Fruit fly (Drosophila melanogaster) whole organism, adult: Measurements from ENCODE around the gene ps.

Experiments used
- CG11617 ChIP-seq: fragments of 200-800 bp; sonication (Bioruptor generic); optimal IDR thresholded peaks from 2 replicates; lab custom pipeline; 2017; ENCODE audit warnings: mild to moderate bottlenecking, missing biosample characterization, missing genetic modification reagents, missing genetic modification characterization
- CG12768 ChIP-seq: fragments of 200-800 bp; sonication (Bioruptor generic); optimal IDR thresholded peaks from 2 replicates; lab custom pipeline; 2017; ENCODE audit warnings: missing biosample characterization, missing genetic modification characterization, mild to moderate bottlenecking, moderate library complexity, missing genetic modification reagents
- CG14711 ChIP-seq: fragments of 200-800 bp; sonication (Bioruptor generic); optimal IDR thresholded peaks from 2 replicates; lab custom pipeline; 2018; ENCODE audit warnings: missing biosample characterization, mild to moderate bottlenecking, missing genetic modification characterization, moderate library complexity
- CG1620 ChIP-seq: fragments of 200-800 bp; sonication (Bioruptor generic); optimal IDR thresholded peaks from 2 replicates; lab custom pipeline; 2016; ENCODE audit warnings: missing biosample characterization, missing genetic modification characterization
- CG33017 ChIP-seq: fragments of 200-800 bp; sonication (Bioruptor generic); optimal IDR thresholded peaks from 2 replicates; lab custom pipeline; 2018; ENCODE audit warnings: missing biosample characterization, mild to moderate bottlenecking, missing genetic modification characterization, moderate library complexity
- CG5204 ChIP-seq: fragments of 200-800 bp; sonication (Bioruptor generic); optimal IDR thresholded peaks from 2 replicates; lab custom pipeline; 2016; ENCODE audit warnings: missing biosample characterization, missing genetic modification characterization
- CG7045 ChIP-seq: fragments of 200-800 bp; sonication (Bioruptor generic); optimal IDR thresholded peaks from 2 replicates; lab custom pipeline; 2017; ENCODE audit warnings: missing biosample characterization, mild to moderate bottlenecking, missing genetic modification characterization
- CG7101 ChIP-seq: fragments of 200-800 bp; sonication (Bioruptor generic); optimal IDR thresholded peaks from 2 replicates; lab custom pipeline; 2018; ENCODE audit warnings: missing biosample characterization, mild to moderate bottlenecking, missing genetic modification characterization, moderate library complexity
- Clk ChIP-seq: fragments of 200-800 bp; sonication (Bioruptor generic); optimal IDR thresholded peaks from 2 replicates; lab custom pipeline; 2017; ENCODE audit warnings: missing biosample characterization, missing genetic modification characterization
- Crg-1 ChIP-seq: fragments of 200-800 bp; sonication (Bioruptor generic); optimal IDR thresholded peaks from 2 replicates; lab custom pipeline; 2016; ENCODE audit warnings: missing biosample characterization, missing genetic modification characterization
- Hr96 ChIP-seq: fragments of 200-800 bp; sonication (Bioruptor generic); optimal IDR thresholded peaks from 2 replicates; lab custom pipeline; 2016; ENCODE audit warnings: missing biosample characterization, missing genetic modification characterization
- Mnt ChIP-seq: fragments of 200-800 bp; sonication (Bioruptor generic); optimal IDR thresholded peaks from 2 replicates; lab custom pipeline; 2016; ENCODE audit warnings: missing biosample characterization, mild to moderate bottlenecking, missing genetic modification characterization
- bab1 ChIP-seq: fragments of 200-800 bp; sonication (Bioruptor generic); optimal IDR thresholded peaks from 3 replicates; lab custom pipeline; 2019; ENCODE audit warnings: missing biosample characterization, mild to moderate bottlenecking, missing genetic modification characterization, moderate library complexity
- cic ChIP-seq: fragments of 200-800 bp; sonication (Bioruptor generic); optimal IDR thresholded peaks from 2 replicates; lab custom pipeline; 2017; ENCODE audit warnings: missing biosample characterization, mild to moderate bottlenecking, missing genetic modification characterization, moderate library complexity
- cnc ChIP-seq, 2 experiments: fragments of >200 bp; optimal IDR thresholded peaks; 2 replicates each; lab custom pipeline; 2017
- kay ChIP-seq: fragments of 200-800 bp; sonication (Bioruptor generic); peaks from one replicate; lab custom pipeline; 2016; ENCODE audit warnings: missing biosample characterization, missing genetic modification characterization, borderline replicate concordance
- ovo ChIP-seq: fragments of 200-800 bp; sonication (Bioruptor generic); optimal IDR thresholded peaks from 2 replicates; lab custom pipeline; 2016; ENCODE audit warnings: missing biosample characterization, missing genetic modification characterization
- pad ChIP-seq: fragments of 200-800 bp; sonication (Bioruptor generic); optimal IDR thresholded peaks from 3 replicates; lab custom pipeline; 2017; ENCODE audit warnings: missing biosample characterization, missing genetic modification characterization, mild to moderate bottlenecking, moderate library complexity, missing genetic modification reagents
- tj ChIP-seq: fragments of 200-800 bp; sonication (Bioruptor generic); optimal IDR thresholded peaks from 3 replicates; lab custom pipeline; 2017; ENCODE audit warnings: missing biosample characterization, mild to moderate bottlenecking, missing genetic modification characterization, moderate library complexity
- toe ChIP-seq: fragments of 200-800 bp; sonication (Bioruptor generic); optimal IDR thresholded peaks from 2 replicates; lab custom pipeline; 2016; ENCODE audit warnings: missing biosample characterization, missing genetic modification characterization

Gene ps

dm6 chr3R:9435898-9436297 is 18.2 kb downstream of the ps start:
- no peak for TF ChIP-seq cic (GFP tag; lab: Kevin White, UChicago)
- no peak for TF ChIP-seq CG12768
- TF ChIP-seq CG33017 (tag; lab: Kevin White, UChicago): no peak
- no peak for TF ChIP-seq kay (GFP tag; lab: Kevin White, UChicago)
- TF ChIP-seq pad (GFP tag; lab: Kevin White, UChicago): no peak
- no peak for TF ChIP-seq CG11617 (GFP tag; lab: Kevin White, UChicago)
- TF ChIP-seq ovo (GFP tag; lab: Kevin White, UChicago): no peak
- no peak for TF ChIP-seq CG7101 (tag; lab: Kevin White, UChicago)
- TF ChIP-seq CG1620 (GFP tag; lab: Kevin White, UChicago): no peak
- no peak for TF ChIP-seq Crg-1 (GFP tag; lab: Kevin White, UChicago)
- TF ChIP-seq Mnt (GFP tag; lab: Kevin White, UChicago): no peak
- TF ChIP-seq Hr96: no peak
- TF ChIP-seq tj: no peak

DNA sequence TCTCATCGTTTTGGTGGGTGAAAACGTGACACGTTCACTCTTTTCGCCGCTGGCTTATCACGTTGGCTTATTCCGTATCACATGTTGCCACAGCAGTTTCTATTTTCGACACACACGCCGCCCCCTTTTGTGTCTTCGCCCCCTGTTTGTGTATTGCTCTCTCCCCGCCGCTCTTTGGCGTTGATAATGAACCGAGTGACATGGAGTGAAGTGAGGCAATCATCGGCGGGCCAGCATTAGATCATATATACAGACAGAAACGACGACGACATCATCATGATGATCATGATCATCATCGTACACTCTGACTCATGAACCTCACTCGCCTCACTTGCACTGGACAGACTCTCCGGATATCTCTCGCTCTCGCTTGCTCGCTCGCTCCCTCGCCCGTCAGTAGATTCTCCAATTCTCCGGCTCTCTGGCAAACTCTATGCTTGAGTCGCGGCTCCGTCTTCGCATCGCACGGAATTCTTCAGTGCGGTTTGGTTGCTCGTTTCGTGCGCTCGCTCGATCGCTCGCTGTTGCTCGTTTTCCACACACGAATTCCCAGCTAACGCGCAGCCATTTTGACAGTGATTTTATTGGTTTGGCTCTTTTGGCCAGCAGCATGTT is 18.7 kb downstream of the ps start:
- TF ChIP-seq CG33017 (tag; lab: Kevin White, UChicago) (no peak), ovo (GFP tag; lab: Kevin White, UChicago) (no peak), CG14711 (tag; lab: Kevin White, UChicago) (no peak), Mnt (GFP tag; lab: Kevin White, UChicago) (peak; percentile 17), Crg-1 (GFP tag; lab: Kevin White, UChicago) (no peak), CG11617 (GFP tag; lab: Kevin White, UChicago) (no peak), cic (GFP tag; lab: Kevin White, UChicago) (no peak), pad (GFP tag; lab: Kevin White, UChicago) (no peak), CG7101 (tag; lab: Kevin White, UChicago) (no peak), toe (GFP tag; lab: Kevin White, UChicago) (no peak), Clk (no peak), CG7045 (GFP tag; lab: Kevin White, UChicago) (no peak), kay (GFP tag; lab: Kevin White, UChicago) (no peak), CG12768 (peak; percentile 26), bab1 (GFP tag; lab: Kevin White, UChicago) (peak; percentile 9), tj (no peak), CG5204 (no peak), Hr96 (no peak), cnc (optimal IDR thresholded peaks at IDR 0.05; lab: Kevin White, UChicago) (no peak)

dm6 chr3R:9437618-9438017 is 19.9 kb downstream of the ps start:
- no peak for TF ChIP-seq pad (GFP tag; lab: Kevin White, UChicago)
- TF ChIP-seq CG33017 (tag; lab: Kevin White, UChicago): no peak
- TF ChIP-seq CG5204: no peak
- no peak for TF ChIP-seq tj
- TF ChIP-seq Crg-1 (GFP tag; lab: Kevin White, UChicago): no peak
- TF ChIP-seq kay (GFP tag; lab: Kevin White, UChicago): no peak
- TF ChIP-seq Mnt (GFP tag; lab: Kevin White, UChicago): no peak
- no peak for TF ChIP-seq Clk
- no peak for TF ChIP-seq cic (GFP tag; lab: Kevin White, UChicago)
- no peak for TF ChIP-seq CG1620 (GFP tag; lab: Kevin White, UChicago)
- no peak for TF ChIP-seq CG14711 (tag; lab: Kevin White, UChicago)
- TF ChIP-seq CG11617 (GFP tag; lab: Kevin White, UChicago): no peak
- no peak for TF ChIP-seq toe (GFP tag; lab: Kevin White, UChicago)
- no peak for TF ChIP-seq cnc (optimal IDR thresholded peaks at IDR 0.05; lab: Kevin White, UChicago)
- TF ChIP-seq bab1 (GFP tag; lab: Kevin White, UChicago): no peak
- no peak for TF ChIP-seq ovo (GFP tag; lab: Kevin White, UChicago)

DNA sequence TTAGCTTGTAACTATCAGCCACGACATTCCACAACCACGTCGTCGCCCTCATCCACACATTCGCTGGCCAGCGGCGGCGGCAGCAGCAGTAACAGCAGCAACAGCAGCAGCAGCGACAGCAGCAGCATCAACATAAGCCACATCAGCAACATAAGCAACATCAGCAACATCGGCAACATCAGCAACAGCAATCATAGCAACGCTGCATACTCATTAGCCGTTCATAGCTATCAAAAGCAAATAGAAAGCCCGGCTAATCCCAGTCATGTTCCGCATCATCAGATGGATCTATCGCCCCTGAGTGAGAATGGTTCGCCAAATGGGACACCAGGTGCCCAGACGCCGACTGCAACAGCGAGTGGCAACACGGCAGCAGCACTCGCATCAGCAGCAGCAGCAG is 23.4 kb downstream of the ps start:
- TF ChIP-seq Mnt (GFP tag; lab: Kevin White, UChicago): no peak
- no peak for TF ChIP-seq tj
- no peak for TF ChIP-seq CG1620 (GFP tag; lab: Kevin White, UChicago)
- no peak for TF ChIP-seq ovo (GFP tag; lab: Kevin White, UChicago)
- TF ChIP-seq Clk: no peak
- no peak for TF ChIP-seq pad (GFP tag; lab: Kevin White, UChicago)
- no peak for TF ChIP-seq CG7101 (tag; lab: Kevin White, UChicago)
- TF ChIP-seq CG12768: no peak
- TF ChIP-seq CG14711 (tag; lab: Kevin White, UChicago): no peak
- TF ChIP-seq CG5204: no peak
- no peak for TF ChIP-seq CG11617 (GFP tag; lab: Kevin White, UChicago)
- no peak for TF ChIP-seq Crg-1 (GFP tag; lab: Kevin White, UChicago)
- TF ChIP-seq bab1 (GFP tag; lab: Kevin White, UChicago): no peak
- no peak for TF ChIP-seq toe (GFP tag; lab: Kevin White, UChicago)
- TF ChIP-seq Hr96: no peak
- TF ChIP-seq kay (GFP tag; lab: Kevin White, UChicago): no peak

- TF ChIP-seq pad (GFP tag; lab: Kevin White, UChicago) (no peak), kay (GFP tag; lab: Kevin White, UChicago) (no peak), CG7045 (GFP tag; lab: Kevin White, UChicago) (no peak), cnc (optimal IDR thresholded peaks at IDR 0.05; lab: Kevin White, UChicago) (no peak), Mnt (GFP tag; lab: Kevin White, UChicago) (no peak), CG11617 (GFP tag; lab: Kevin White, UChicago) (no peak), Clk (no peak), Crg-1 (GFP tag; lab: Kevin White, UChicago) (no peak), CG33017 (tag; lab: Kevin White, UChicago) (no peak), CG7101 (tag; lab: Kevin White, UChicago) (no peak), CG1620 (GFP tag; lab: Kevin White, UChicago) (no peak), toe (GFP tag; lab: Kevin White, UChicago) (no peak), bab1 (GFP tag; lab: Kevin White, UChicago) (no peak), CG5204 (no peak), CG12768 (no peak), ovo (GFP tag; lab: Kevin White, UChicago) (no peak), tj (no peak)
These were observed 24.3 kb downstream of the ps start for dm6 chr3R:9441996-9442395.
